Worm (Caenorhabditis elegans) whole organism, L3 larva: ENCODE data around the gene tsp-18.

ENCODE experiments used
- ceh-28 ChIP-seq: fragments of 150-350 bp; optimal IDR thresholded peaks from 2 replicates; lab custom pipeline; 2014; ENCODE audit warnings: missing biosample characterization, missing genetic modification reagents, missing genetic modification characterization
- nhr-23 ChIP-seq: fragments of 150-350 bp; optimal IDR thresholded peaks from 2 replicates; lab custom pipeline; 2014; ENCODE audit warnings: missing biosample characterization, missing genetic modification reagents, missing genetic modification characterization

ce11 chrII:5921620-5922019 is 17.3 kb downstream of the tsp-18 start, which contains the start of gene vrk-1:
- no peak for TF ChIP-seq ceh-28 (tag; lab: Kevin White, UChicago)
- no peak for TF ChIP-seq nhr-23
